Worm (Caenorhabditis elegans) whole organism, L4/young adult: ENCODE results near the gene let-711.

Experiments used
- W03F9.2 ChIP-seq: fragments of 150-350 bp; optimal IDR thresholded peaks from 2 replicates; lab custom pipeline; 2014; ENCODE audit warnings: missing biosample characterization, missing genetic modification characterization
- dao-5 ChIP-seq: sonication (generic microtip); optimal IDR thresholded peaks from 2 replicates; lab custom pipeline; 2016; ENCODE audit warnings: missing genotype, missing genetic modification characterization, moderate library complexity, missing compliant biosample characterization
- him-1 ChIP-seq: sonication (generic microtip); optimal IDR thresholded peaks from 2 replicates; lab custom pipeline; 2016; ENCODE audit warnings: missing genotype, missing genetic modification reagents, missing genetic modification characterization, missing compliant biosample characterization

- TF ChIP-seq him-1 (tag; lab: Kevin White, UChicago) (no peak), dao-5 (tag; lab: Kevin White, UChicago) (no peak), W03F9.2 (tag; lab: Kevin White, UChicago) (no peak)
Measured at ce11 chrIII:6931896-6932295, 14.6 kb upstream of the let-711 start, which contains the start of gene byn-1.
